Worm (Caenorhabditis elegans) whole organism, L3 larva: Measurements from ENCODE around the gene C16C10.1.

Experiments used
- R02D3.7 ChIP-seq: fragments of 150-350 bp; optimal IDR thresholded peaks from 2 replicates; lab custom pipeline; 2014; ENCODE audit warnings: missing biosample characterization, missing genetic modification characterization
- ZK546.5 ChIP-seq: sonication (generic microtip); optimal IDR thresholded peaks from 2 replicates; lab custom pipeline; 2017; ENCODE audit warnings: missing biosample characterization, missing genetic modification characterization
- aly-2 ChIP-seq: fragments of 150-350 bp; optimal IDR thresholded peaks from 2 replicates; lab custom pipeline; 2014; ENCODE audit warnings: missing biosample characterization, missing genetic modification characterization
- ama-1 ChIP-seq: fragments of 150-350 bp; optimal IDR thresholded peaks from 2 replicates; lab custom pipeline; 2018
- ceh-16 ChIP-seq: sonication (generic microtip); optimal IDR thresholded peaks from 2 replicates; lab custom pipeline; 2017; ENCODE audit warnings: missing biosample characterization, missing genetic modification characterization
- ceh-28 ChIP-seq: fragments of 150-350 bp; optimal IDR thresholded peaks from 2 replicates; lab custom pipeline; 2014; ENCODE audit warnings: missing biosample characterization, missing genetic modification reagents, missing genetic modification characterization
- ceh-82 ChIP-seq: fragments of 150-350 bp; optimal IDR thresholded peaks from 2 replicates; lab custom pipeline; 2014; ENCODE audit warnings: missing biosample characterization, missing genetic modification characterization
- ceh-9 ChIP-seq: sonication (generic microtip); optimal IDR thresholded peaks from 2 replicates; lab custom pipeline; 2018; ENCODE audit warnings: missing biosample characterization, missing genetic modification characterization
- daf-12 ChIP-seq: fragments of 150-350 bp; optimal IDR thresholded peaks from 2 replicates; lab custom pipeline; 2014; ENCODE audit warnings: missing biosample characterization, missing genetic modification reagents, missing genetic modification characterization
- egl-27 ChIP-seq: sonication (generic microtip); optimal IDR thresholded peaks from 4 replicates; lab custom pipeline; 2017; ENCODE audit warnings: missing biosample characterization, missing genetic modification reagents, missing genetic modification characterization
- egl-5 ChIP-seq: fragments of 150-350 bp; optimal IDR thresholded peaks from 2 replicates; lab custom pipeline; 2017; ENCODE audit warnings: missing biosample characterization, missing genetic modification reagents, missing genetic modification characterization, inconsistent platforms
- elt-1 ChIP-seq: fragments of 150-350 bp; optimal IDR thresholded peaks from 2 replicates; lab custom pipeline; 2014; ENCODE audit warnings: missing biosample characterization, missing genetic modification characterization
- elt-2 ChIP-seq: sonication (generic microtip); optimal IDR thresholded peaks from 2 replicates; lab custom pipeline; 2016; ENCODE audit warnings: missing genetic modification reagents, mild to moderate bottlenecking, missing genetic modification characterization, missing compliant biosample characterization
- elt-3 ChIP-seq, 3 experiments: fragments of 150-350 bp in 1 of 3; sonication (generic microtip) in 2 of 3; optimal IDR thresholded peaks; 2 replicates in 2 of 3; 4 replicates in 1 of 3; lab custom pipeline; 2014 to 2017; ENCODE audit warnings: missing biosample characterization in 3 of 3, missing genetic modification characterization in 3 of 3
- eor-1 ChIP-seq, 2 experiments: fragments of 150-350 bp; optimal IDR thresholded peaks; 2 replicates each; lab custom pipeline; 2014 to 2018; ENCODE audit warnings: missing biosample characterization in 2 of 2, missing genetic modification characterization in 2 of 2
- fkh-10 ChIP-seq: sonication (generic microtip); optimal IDR thresholded peaks from 2 replicates; lab custom pipeline; 2017; ENCODE audit warnings: missing biosample characterization, missing genetic modification reagents, missing genetic modification characterization
- fkh-2 ChIP-seq: fragments of 150-350 bp; optimal IDR thresholded peaks from 2 replicates; lab custom pipeline; 2014; ENCODE audit warnings: missing biosample characterization, missing genetic modification reagents, missing genetic modification characterization
- fos-1 ChIP-seq: fragments of 150-350 bp; optimal IDR thresholded peaks from 2 replicates; lab custom pipeline; 2014; ENCODE audit warnings: missing biosample characterization, missing genetic modification characterization
- hmg-11 ChIP-seq: sonication (generic microtip); optimal IDR thresholded peaks from 2 replicates; lab custom pipeline; 2016; ENCODE audit warnings: missing genetic modification characterization, missing compliant biosample characterization
- jun-1 ChIP-seq: fragments of 150-350 bp; optimal IDR thresholded peaks from 2 replicates; lab custom pipeline; 2014; ENCODE audit warnings: missing biosample characterization, missing genetic modification reagents, missing genetic modification characterization
- lin-15B ChIP-seq: fragments of 150-350 bp; optimal IDR thresholded peaks from 2 replicates; lab custom pipeline; 2014; ENCODE audit warnings: missing biosample characterization, missing genetic modification characterization
- lin-39 ChIP-seq: fragments of 150-350 bp; optimal IDR thresholded peaks from 2 replicates; lab custom pipeline; 2018; ENCODE audit warnings: missing biosample characterization, missing genetic modification reagents, missing genetic modification characterization
- lsy-12 ChIP-seq: sonication (generic microtip); optimal IDR thresholded peaks from 2 replicates; lab custom pipeline; 2016; ENCODE audit warnings: mild to moderate bottlenecking, missing genetic modification characterization, missing compliant biosample characterization
- mdl-1 ChIP-seq: fragments of 150-350 bp; optimal IDR thresholded peaks from 2 replicates; lab custom pipeline; 2014; ENCODE audit warnings: missing biosample characterization, missing genetic modification characterization
- mml-1 ChIP-seq: fragments of 150-350 bp; sonication (generic microtip); optimal IDR thresholded peaks from 3 replicates; lab custom pipeline; 2014; ENCODE audit warnings: missing biosample characterization, missing genetic modification characterization
- nfya-1 ChIP-seq: sonication (generic microtip); optimal IDR thresholded peaks from 2 replicates; lab custom pipeline; 2017; ENCODE audit warnings: missing genetic modification characterization, mild to moderate bottlenecking, missing compliant biosample characterization, antibody characterized with exemption, moderate library complexity; ENCODE audit not compliant: insufficient read depth
- nhr-11 ChIP-seq: fragments of 150-350 bp; optimal IDR thresholded peaks from 2 replicates; lab custom pipeline; 2014; ENCODE audit warnings: missing biosample characterization, missing genetic modification characterization
- nhr-12 ChIP-seq: fragments of 150-350 bp; optimal IDR thresholded peaks from 2 replicates; lab custom pipeline; 2014; ENCODE audit warnings: missing biosample characterization, missing genetic modification characterization
- nhr-23 ChIP-seq: fragments of 150-350 bp; optimal IDR thresholded peaks from 2 replicates; lab custom pipeline; 2014; ENCODE audit warnings: missing biosample characterization, missing genetic modification reagents, missing genetic modification characterization
- nhr-237 ChIP-seq: fragments of 150-350 bp; optimal IDR thresholded peaks from 2 replicates; lab custom pipeline; 2014; ENCODE audit warnings: missing biosample characterization, missing genetic modification characterization
- nhr-25 ChIP-seq: sonication (generic microtip); optimal IDR thresholded peaks from 2 replicates; lab custom pipeline; 2017; ENCODE audit warnings: missing biosample characterization, missing genetic modification characterization
- nhr-28 ChIP-seq: fragments of 150-350 bp; optimal IDR thresholded peaks from 2 replicates; lab custom pipeline; 2014; ENCODE audit warnings: missing biosample characterization, missing genetic modification characterization
- nhr-43 ChIP-seq: sonication (generic microtip); optimal IDR thresholded peaks from 2 replicates; lab custom pipeline; 2016; ENCODE audit warnings: mild to moderate bottlenecking, missing genetic modification characterization, missing compliant biosample characterization; ENCODE audit not compliant: poor library complexity, severe bottlenecking
- nhr-67 ChIP-seq: fragments of 150-350 bp; optimal IDR thresholded peaks from 2 replicates; lab custom pipeline; 2014; ENCODE audit warnings: missing biosample characterization, missing genetic modification characterization
- nhr-76 ChIP-seq: fragments of 150-350 bp; sonication (generic microtip); optimal IDR thresholded peaks from 5 replicates; lab custom pipeline; 2014; ENCODE audit warnings: missing biosample characterization, missing genetic modification characterization
- nhr-77 ChIP-seq: fragments of 150-350 bp; optimal IDR thresholded peaks from 2 replicates; lab custom pipeline; 2014; ENCODE audit warnings: missing biosample characterization, missing genetic modification characterization
- pha-4 ChIP-seq: fragments of 150-350 bp; optimal IDR thresholded peaks from 2 replicates; lab custom pipeline; 2014; ENCODE audit warnings: missing biosample characterization, missing genetic modification reagents, missing genetic modification characterization
- pqm-1 ChIP-seq: fragments of 150-350 bp; optimal IDR thresholded peaks from 2 replicates; lab custom pipeline; 2017; ENCODE audit warnings: missing biosample characterization, missing genetic modification characterization, inconsistent platforms
- sea-2 ChIP-seq: fragments of 150-350 bp; sonication (generic microtip); optimal IDR thresholded peaks from 4 replicates; lab custom pipeline; 2014; ENCODE audit warnings: missing biosample characterization, missing genetic modification reagents, missing genetic modification characterization
- skn-1 ChIP-seq: fragments of 150-350 bp; optimal IDR thresholded peaks from 2 replicates; lab custom pipeline; 2014; ENCODE audit warnings: missing biosample characterization, missing genetic modification characterization
- snpc-4 ChIP-seq: fragments of 150-350 bp; optimal IDR thresholded peaks from 2 replicates; lab custom pipeline; 2014; ENCODE audit warnings: missing biosample characterization, missing genetic modification characterization
- tbx-2 ChIP-seq: sonication (generic microtip); optimal IDR thresholded peaks from 2 replicates; lab custom pipeline; 2016; ENCODE audit warnings: mild to moderate bottlenecking, missing genetic modification characterization, missing compliant biosample characterization
- unc-39 ChIP-seq: sonication (generic microtip); optimal IDR thresholded peaks from 4 replicates; lab custom pipeline; 2017; ENCODE audit warnings: missing biosample characterization, missing genetic modification characterization
- unc-62 ChIP-seq: fragments of 150-350 bp; sonication (generic microtip); optimal IDR thresholded peaks from 4 replicates; lab custom pipeline; 2014; ENCODE audit warnings: missing biosample characterization, missing genetic modification reagents, missing genetic modification characterization
- zag-1 ChIP-seq: fragments of 150-350 bp; optimal IDR thresholded peaks from 2 replicates; lab custom pipeline; 2014; ENCODE audit warnings: missing biosample characterization, missing genetic modification characterization
- ztf-11 ChIP-seq: fragments of 150-350 bp; optimal IDR thresholded peaks from 2 replicates; lab custom pipeline; 2014; ENCODE audit warnings: missing biosample characterization, missing genetic modification characterization
- ztf-4 ChIP-seq: fragments of 150-350 bp; optimal IDR thresholded peaks from 2 replicates; lab custom pipeline; 2014; ENCODE audit warnings: missing biosample characterization, missing genetic modification characterization

Gene C16C10.1

ce11 chrIII:4193659-4194103 is 12.4 kb upstream of the C16C10.1 start, which contains the start of gene xbp-1 (continued):
- TF ChIP-seq nhr-28 (no peak), ceh-9 (tag; lab: Kevin White, UChicago) (no peak), ama-1 (lab: Kevin White, UChicago) (peak; percentile 88), lsy-12 (tag; lab: Kevin White, UChicago) (peak; percentile 81), unc-39 (no peak), egl-27 (tag; lab: Kevin White, UChicago) (peak; percentile 86), skn-1 (tag; lab: Kevin White, UChicago) (peak; percentile 88), nfya-1 (tag; lab: Kevin White, UChicago) (peak; percentile 94), pqm-1 (tag; lab: Kevin White, UChicago) (peak; percentile 97), ztf-11 (no peak), tbx-2 (tag; lab: Kevin White, UChicago) (peak; percentile 16), elt-2 (tag; lab: Kevin White, UChicago) (peak; percentile 98)

ce11 chrIII:4191091-4191638 is 9.9 kb upstream of the C16C10.1 start, which contains the start of gene dnj-16:
TSS of gene dnj-16 (plus strand) at chrIII:4191141.
- no peak for TF ChIP-seq ceh-82
- TF ChIP-seq snpc-4 (tag; lab: Kevin White, UChicago): peak; percentile 9
- TF ChIP-seq mdl-1 (tag; lab: Kevin White, UChicago): no peak
- TF ChIP-seq ztf-4 (tag; lab: Kevin White, UChicago): no peak
- peak; percentile 43 for TF ChIP-seq hmg-11 (tag; lab: Kevin White, UChicago)
- no peak for TF ChIP-seq nhr-237 (tag; lab: Kevin White, UChicago)
- no peak for TF ChIP-seq aly-2 (tag; lab: Kevin White, UChicago)
- TF ChIP-seq ama-1 (lab: Kevin White, UChicago): no peak
- no peak for TF ChIP-seq fkh-10
- TF ChIP-seq lin-15B (tag; lab: Kevin White, UChicago): peak; percentile 40
- peak; percentile 56 for TF ChIP-seq jun-1 (tag; lab: Kevin White, UChicago)
- TF ChIP-seq nhr-12 (tag; lab: Kevin White, UChicago): no peak
- TF ChIP-seq ZK546.5 (tag; lab: Kevin White, UChicago): no peak
- TF ChIP-seq unc-39: no peak
- TF ChIP-seq zag-1 (tag; lab: Kevin White, UChicago): no peak
- no peak for TF ChIP-seq tbx-2 (tag; lab: Kevin White, UChicago)
- TF ChIP-seq daf-12: no peak
- TF ChIP-seq ztf-11: no peak
- no peak for TF ChIP-seq egl-27 (tag; lab: Kevin White, UChicago)
- TF ChIP-seq elt-1 (tag; lab: Kevin White, UChicago): no peak
- no peak for TF ChIP-seq fos-1 (tag; lab: Kevin White, UChicago)
- TF ChIP-seq ceh-16 (tag; lab: Kevin White, UChicago): no peak
- TF ChIP-seq R02D3.7 (tag; lab: Kevin White, UChicago): no peak
- no peak for TF ChIP-seq egl-5
- TF ChIP-seq pqm-1 (tag; lab: Kevin White, UChicago): peak; percentile 30
- no peak for TF ChIP-seq skn-1 (tag; lab: Kevin White, UChicago)
- peak; percentile 69 for TF ChIP-seq nfya-1 (tag; lab: Kevin White, UChicago)
- peak; percentile 4 for TF ChIP-seq ceh-28
- TF ChIP-seq unc-62 (GFP tag; lab: Kevin White, UChicago): no peak
- no peak for TF ChIP-seq eor-1 (tag; optimal IDR thresholded peaks at IDR 0.05; lab: Kevin White, UChicago)
- no peak for TF ChIP-seq nhr-11
- TF ChIP-seq lin-39 (tag; lab: Kevin White, UChicago): peak; percentile 33
- no peak for TF ChIP-seq lsy-12 (tag; lab: Kevin White, UChicago)
- TF ChIP-seq nhr-23: no peak
- peak; percentile 88 for TF ChIP-seq pha-4 (tag; lab: Kevin White, UChicago)
- TF ChIP-seq nhr-77: no peak
- no peak for TF ChIP-seq elt-3 (tag; optimal IDR thresholded peaks at IDR 0.05; lab: Kevin White, UChicago)
- TF ChIP-seq mml-1 (tag; lab: Kevin White, UChicago): no peak
- peak; percentile 8 for TF ChIP-seq nhr-25 (tag; lab: Kevin White, UChicago)
- no peak for TF ChIP-seq fkh-2 (tag; lab: Kevin White, UChicago)
- no peak for TF ChIP-seq elt-2 (tag; lab: Kevin White, UChicago)
- no peak for TF ChIP-seq nhr-28
- TF ChIP-seq nhr-76 (tag; lab: Kevin White, UChicago): no peak
- TF ChIP-seq sea-2 (GFP tag; lab: Kevin White, UChicago): no peak
- no peak for TF ChIP-seq nhr-67 (tag; lab: Kevin White, UChicago)
- no peak for TF ChIP-seq nhr-43 (tag; lab: Kevin White, UChicago)
- TF ChIP-seq ceh-9 (tag; lab: Kevin White, UChicago): no peak
